Worm (Caenorhabditis elegans) whole organism, young adult: Measurements from ENCODE around the gene Y43F8C.9.

Source experiments
- B0019.2 ChIP-seq: fragments of 200-800 bp; sonication (Bioruptor generic); conservative IDR thresholded peaks from 2 replicates; pipeline ENCODE4 v1.3.6; 2022; ENCODE audit warnings: missing genetic modification reagents, missing genetic modification characterization, missing compliant biosample characterization
- B0035.1 ChIP-seq: sonication (generic microtip); optimal IDR thresholded peaks from 2 replicates; lab custom pipeline; 2016; ENCODE audit warnings: missing genetic modification characterization, mild to moderate bottlenecking, missing compliant biosample characterization, missing genotype, missing genetic modification reagents
- B0261.1 ChIP-seq: sonication (generic microtip); optimal IDR thresholded peaks from 2 replicates; lab custom pipeline; 2016; ENCODE audit warnings: mild to moderate bottlenecking, missing genetic modification characterization, moderate library complexity, missing compliant biosample characterization
- D2030.7 ChIP-seq: fragments of 200-800 bp; sonication (Bioruptor generic); IDR thresholded peaks from 2 replicates; pipeline ENCODE4 v1.3.6; 2022; ENCODE audit warnings: missing genetic modification reagents, missing genetic modification characterization, missing compliant biosample characterization
- F33H1.4 ChIP-seq: fragments of 200-800 bp; sonication (Bioruptor generic); IDR thresholded peaks from 2 replicates; pipeline ENCODE4 v1.3.6; 2022; ENCODE audit warnings: missing genetic modification reagents, missing genetic modification characterization, missing compliant biosample characterization
- F55B11.4 ChIP-seq: sonication (generic microtip); optimal IDR thresholded peaks from 2 replicates; lab custom pipeline; 2016; ENCODE audit warnings: missing compliant biosample characterization, missing genetic modification characterization, borderline replicate concordance; ENCODE audit not compliant: insufficient read depth
- F57A8.1 ChIP-seq: fragments of 200-800 bp; sonication (Bioruptor generic); optimal IDR thresholded peaks from 2 replicates; lab custom pipeline; 2018; ENCODE audit warnings: mild to moderate bottlenecking, missing genetic modification characterization, moderate library complexity, missing compliant biosample characterization
- T26A5.8 ChIP-seq: sonication (generic microtip); optimal IDR thresholded peaks from 2 replicates; lab custom pipeline; 2016; ENCODE audit warnings: missing genetic modification characterization, missing compliant biosample characterization
- Y53G8AR.9 ChIP-seq: fragments of 200-800 bp; sonication (Bioruptor generic); conservative IDR thresholded peaks from 2 replicates; pipeline ENCODE4 v1.3.6; 2022; ENCODE audit warnings: missing genetic modification reagents, missing genetic modification characterization, missing compliant biosample characterization
- Y56A3A.18 ChIP-seq: fragments of 200-800 bp; sonication (Bioruptor generic); IDR thresholded peaks from 2 replicates; pipeline ENCODE4 v1.3.6; 2022; ENCODE audit warnings: missing genetic modification reagents, missing genetic modification characterization, missing compliant biosample characterization
- Y79H2A.3 ChIP-seq: fragments of 200-800 bp; sonication (Bioruptor generic); conservative IDR thresholded peaks from 2 replicates; pipeline ENCODE4 v1.3.6; 2022; ENCODE audit warnings: missing genetic modification reagents, missing genetic modification characterization, missing compliant biosample characterization
- akir-1 ChIP-seq: fragments of 200-800 bp; sonication (Bioruptor generic); optimal IDR thresholded peaks from 2 replicates; lab custom pipeline; 2018; ENCODE audit warnings: mild to moderate bottlenecking, missing genetic modification characterization, moderate library complexity, missing compliant biosample characterization
- aptf-2 ChIP-seq: fragments of 200-800 bp; sonication (Bioruptor generic); conservative IDR thresholded peaks from 2 replicates; pipeline ENCODE4 v1.3.6; 2022; ENCODE audit warnings: missing genetic modification reagents, missing genetic modification characterization, missing compliant biosample characterization
- aptf-3 ChIP-seq: fragments of 200-800 bp; sonication (Bioruptor generic); IDR thresholded peaks from 2 replicates; pipeline ENCODE4 v1.3.6; 2022; ENCODE audit warnings: missing genetic modification characterization, missing compliant biosample characterization
- atf-7 ChIP-seq: sonication (generic microtip); optimal IDR thresholded peaks from 2 replicates; lab custom pipeline; 2017; ENCODE audit warnings: mild to moderate bottlenecking, missing genetic modification characterization, missing compliant biosample characterization
- attf-5 ChIP-seq: fragments of 200-800 bp; sonication (Bioruptor generic); optimal IDR thresholded peaks from 2 replicates; lab custom pipeline; 2018; ENCODE audit warnings: mild to moderate bottlenecking, missing genetic modification characterization, missing compliant biosample characterization
- cebp-2 ChIP-seq: fragments of 200-800 bp; sonication (Bioruptor generic); IDR thresholded peaks from 2 replicates; pipeline ENCODE4 v1.3.6; 2022; ENCODE audit warnings: missing genetic modification characterization, missing compliant biosample characterization
- ceh-100 ChIP-seq: fragments of 200-800 bp; sonication (Bioruptor generic); IDR thresholded peaks from 2 replicates; pipeline ENCODE4 v1.3.6; 2022; ENCODE audit warnings: missing genetic modification reagents, missing genetic modification characterization, missing compliant biosample characterization
- ceh-79 ChIP-seq: sonication (generic microtip); optimal IDR thresholded peaks from 2 replicates; lab custom pipeline; 2017; ENCODE audit warnings: mild to moderate bottlenecking, missing genetic modification characterization, missing compliant biosample characterization
- die-1 ChIP-seq: sonication (generic microtip); optimal IDR thresholded peaks from 2 replicates; lab custom pipeline; 2016; ENCODE audit warnings: missing genotype, mild to moderate bottlenecking, missing genetic modification characterization, missing compliant biosample characterization
- dpl-1 ChIP-seq: fragments of 150-350 bp; optimal IDR thresholded peaks from 2 replicates; lab custom pipeline; 2014; ENCODE audit warnings: missing biosample characterization, missing genetic modification reagents, missing genetic modification characterization
- egrh-3 ChIP-seq: fragments of 200-800 bp; sonication (Bioruptor generic); IDR thresholded peaks from 2 replicates; pipeline ENCODE4 v1.3.6; 2022; ENCODE audit warnings: missing genetic modification reagents, missing genetic modification characterization, missing compliant biosample characterization
- ekl-4 ChIP-seq: fragments of 200-800 bp; sonication (Bioruptor generic); IDR thresholded peaks from 2 replicates; pipeline ENCODE4 v1.3.6; 2022; ENCODE audit warnings: missing genetic modification reagents, missing genetic modification characterization, missing compliant biosample characterization
- him-1 ChIP-seq: sonication (generic microtip); optimal IDR thresholded peaks from 2 replicates; lab custom pipeline; 2016; ENCODE audit warnings: missing genotype, missing genetic modification reagents, missing genetic modification characterization, missing compliant biosample characterization
- hsf-1 ChIP-seq: fragments of 200-800 bp; sonication (Bioruptor generic); IDR thresholded peaks from 2 replicates; pipeline ENCODE4 v1.3.6; 2022; ENCODE audit warnings: missing genetic modification reagents, missing genetic modification characterization, missing compliant biosample characterization
- let-607 ChIP-seq, 2 experiments: fragments of 200-800 bp in 1 of 2; sonication (Bioruptor generic) in 1 of 2; sonication (generic microtip) in 1 of 2; optimal IDR thresholded peaks; 2 replicates each; lab custom pipeline; 2016 to 2018; ENCODE audit warnings: mild to moderate bottlenecking in 2 of 2, missing compliant biosample characterization in 2 of 2, missing genetic modification characterization in 2 of 2, moderate library complexity in 2 of 2, missing genotype in 1 of 2
- lin-26 ChIP-seq: fragments of 200-800 bp; sonication (Bioruptor generic); IDR thresholded peaks from 2 replicates; pipeline ENCODE4 v1.3.6; 2022; ENCODE audit warnings: missing genetic modification reagents, missing genetic modification characterization, missing compliant biosample characterization
- lin-35 ChIP-seq, 3 experiments: fragments of 150-350 bp in 2 of 3; sonication (generic microtip) in 1 of 3; optimal IDR thresholded peaks; 2 replicates each; lab custom pipeline; 2014 to 2018; ENCODE audit warnings: missing biosample characterization in 3 of 3, missing genetic modification characterization in 3 of 3, missing genetic modification reagents in 3 of 3
- lsy-27 ChIP-seq: sonication (generic microtip); optimal IDR thresholded peaks from 2 replicates; lab custom pipeline; 2017; ENCODE audit warnings: missing genetic modification characterization, mild to moderate bottlenecking, missing compliant biosample characterization, antibody characterized with exemption, missing genotype, borderline replicate concordance; ENCODE audit not compliant: insufficient read depth
- madf-3 ChIP-seq: fragments of 200-800 bp; sonication (Bioruptor generic); IDR thresholded peaks from 2 replicates; pipeline ENCODE4 v1.3.6; 2022; ENCODE audit warnings: missing genetic modification reagents, missing genetic modification characterization, missing compliant biosample characterization
- mcd-1 ChIP-seq: fragments of 200-800 bp; sonication (Bioruptor generic); IDR thresholded peaks from 2 replicates; pipeline ENCODE4 v1.3.6; 2022; ENCODE audit warnings: missing genetic modification reagents, missing genetic modification characterization, missing compliant biosample characterization
- mel-28 ChIP-seq: sonication (generic microtip); optimal IDR thresholded peaks from 2 replicates; lab custom pipeline; 2016; ENCODE audit warnings: borderline replicate concordance, mild to moderate bottlenecking, missing genetic modification characterization, missing compliant biosample characterization
- mes-4 ChIP-seq: sonication (generic microtip); optimal IDR thresholded peaks from 2 replicates; lab custom pipeline; 2016; ENCODE audit warnings: missing genotype, missing genetic modification characterization, missing compliant biosample characterization
- mxl-1 ChIP-seq: sonication (generic microtip); optimal IDR thresholded peaks from 2 replicates; lab custom pipeline; 2016; ENCODE audit warnings: missing genetic modification characterization, missing compliant biosample characterization
- nfya-2 ChIP-seq: fragments of 200-800 bp; sonication (Bioruptor generic); IDR thresholded peaks from 2 replicates; pipeline ENCODE4 v1.3.6; 2022; ENCODE audit warnings: missing genetic modification reagents, missing genetic modification characterization, missing compliant biosample characterization
- nhr-120 ChIP-seq: fragments of 200-800 bp; sonication (Bioruptor generic); IDR thresholded peaks from 2 replicates; pipeline ENCODE4 v1.3.6; 2022; ENCODE audit warnings: missing genetic modification characterization, missing compliant biosample characterization
- nhr-179 ChIP-seq: sonication (generic microtip); optimal IDR thresholded peaks from 2 replicates; lab custom pipeline; 2016; ENCODE audit warnings: mild to moderate bottlenecking, missing genetic modification characterization, missing compliant biosample characterization
- rec-8 ChIP-seq, 2 experiments: sonication (generic microtip); optimal IDR thresholded peaks; 2 replicates each; lab custom pipeline; 2016; ENCODE audit warnings: mild to moderate bottlenecking in 2 of 2, missing genetic modification characterization in 2 of 2, missing genetic modification reagents in 2 of 2, missing genotype in 2 of 2, missing biosample characterization in 1 of 2, missing compliant biosample characterization in 1 of 2, moderate library complexity in 1 of 2
- snpc-1.3 ChIP-seq: sonication (generic microtip); optimal IDR thresholded peaks from 2 replicates; lab custom pipeline; 2017; ENCODE audit warnings: missing genetic modification characterization, mild to moderate bottlenecking, missing compliant biosample characterization, antibody characterized with exemption, moderate library complexity, missing genotype, missing genetic modification reagents; ENCODE audit not compliant: insufficient read depth
- somi-1 ChIP-seq: fragments of 200-800 bp; sonication (Bioruptor generic); optimal IDR thresholded peaks from 2 replicates; lab custom pipeline; 2018; ENCODE audit warnings: mild to moderate bottlenecking, missing genetic modification characterization, missing compliant biosample characterization
- tbp1 ChIP-seq: fragments of 200-800 bp; sonication (Bioruptor generic); optimal IDR thresholded peaks from 2 replicates; lab custom pipeline; 2018; ENCODE audit warnings: mild to moderate bottlenecking, missing genetic modification characterization, missing compliant biosample characterization
- unc-130 ChIP-seq: sonication (generic microtip); optimal IDR thresholded peaks from 2 replicates; lab custom pipeline; 2016; ENCODE audit warnings: missing genetic modification reagents, missing genetic modification characterization, missing compliant biosample characterization
- ztf-22 ChIP-seq: fragments of 200-800 bp; sonication (Bioruptor generic); optimal IDR thresholded peaks from 2 replicates; lab custom pipeline; 2018; ENCODE audit warnings: mild to moderate bottlenecking, missing genetic modification characterization, moderate library complexity, missing compliant biosample characterization
- ztf-25 ChIP-seq: fragments of 200-800 bp; sonication (Bioruptor generic); IDR thresholded peaks from 2 replicates; pipeline ENCODE4 v1.3.6; 2022; ENCODE audit warnings: missing genetic modification reagents, missing genetic modification characterization, missing compliant biosample characterization
- ztf-6 ChIP-seq: fragments of 200-800 bp; sonication (Bioruptor generic); IDR thresholded peaks from 2 replicates; pipeline ENCODE4 v1.3.6; 2022; ENCODE audit warnings: missing genetic modification reagents, missing genetic modification characterization, missing compliant biosample characterization

Gene Y43F8C.9

ce11 chrV:19673298-19673903 is 27.5 kb downstream of the Y43F8C.9 start (continued):
- TF ChIP-seq ceh-79 = no peak
- TF ChIP-seq B0261.1 = no peak
- no peak for TF ChIP-seq him-1 (tag; lab: Kevin White, UChicago)
- TF ChIP-seq hsf-1 (GFP tag; lab: Robert Waterston, UW) = no peak
- TF ChIP-seq lin-35 (GFP tag; optimal IDR thresholded peaks at IDR 0.05; lab: Kevin White, UChicago) = no peak
- TF ChIP-seq tbp1 = no peak
- TF ChIP-seq D2030.7 = peak; percentile 64
- peak; percentile 29; the same call in 1 of the 2 replicates for TF ChIP-seq F33H1.4
- no peak for TF ChIP-seq mes-4 (tag; lab: Kevin White, UChicago)
- TF ChIP-seq T26A5.8 (tag; lab: Kevin White, UChicago) = no peak
- TF ChIP-seq cebp-2 (GFP tag; lab: Robert Waterston, UW) = no peak
- no peak for TF ChIP-seq let-607 (tag; optimal IDR thresholded peaks at IDR 0.05; lab: Kevin White, UChicago)
- TF ChIP-seq mel-28 (tag; lab: Kevin White, UChicago) = no peak
- TF ChIP-seq akir-1 (GFP tag; lab: Kevin White, UChicago) = no peak
- no peak for TF ChIP-seq F55B11.4 (tag; lab: Kevin White, UChicago)
- TF ChIP-seq Y53G8AR.9 (GFP tag; lab: Robert Waterston, UW) = no peak
- no peak for TF ChIP-seq somi-1
- no peak for TF ChIP-seq unc-130 (GFP tag; lab: Kevin White, UChicago)
- no peak for TF ChIP-seq rec-8 (tag; optimal IDR thresholded peaks at IDR 0.05; lab: Kevin White, UChicago)
- no peak for TF ChIP-seq mxl-1
- peak; percentile 63 for TF ChIP-seq dpl-1 (GFP tag; lab: Kevin White, UChicago)
- no peak for TF ChIP-seq aptf-3 (GFP tag; lab: Robert Waterston, UW)
- no peak for TF ChIP-seq atf-7 (tag; lab: Kevin White, UChicago)
- no peak for TF ChIP-seq F57A8.1 (GFP tag; lab: Kevin White, UChicago)
- TF ChIP-seq aptf-2 = no peak
- no peak for TF ChIP-seq madf-3 (GFP tag; lab: Robert Waterston, UW)
- no peak for TF ChIP-seq lsy-27
- TF ChIP-seq die-1 (tag; lab: Kevin White, UChicago) = no peak
- no peak for TF ChIP-seq nhr-179 (tag; lab: Kevin White, UChicago)
- no peak for TF ChIP-seq ztf-25 (GFP tag; lab: Robert Waterston, UW)
- TF ChIP-seq Y79H2A.3 (GFP tag; lab: Robert Waterston, UW) = no peak
- TF ChIP-seq ztf-6 (GFP tag; lab: Robert Waterston, UW) = no peak
- TF ChIP-seq egrh-3 = no peak
- no peak for TF ChIP-seq lin-26 (GFP tag; lab: Robert Waterston, UW)
- no peak for TF ChIP-seq nhr-120 (GFP tag; lab: Robert Waterston, UW)
- no peak for TF ChIP-seq attf-5 (GFP tag; lab: Kevin White, UChicago)
- no peak for TF ChIP-seq Y56A3A.18 (GFP tag; lab: Robert Waterston, UW)
- no peak for TF ChIP-seq ekl-4 (GFP tag; lab: Robert Waterston, UW)

ce11 chrV:19674543-19674942 is 28.6 kb downstream of the Y43F8C.9 start, which contains the start of gene mrp-7:
Gene mrp-7 (plus strand): TSS chrV:19674843.
- TF ChIP-seq ztf-25 (GFP tag; lab: Robert Waterston, UW) (no peak), snpc-1.3 (no peak), ztf-22 (no peak), aptf-2 (no peak), nfya-2 (GFP tag; lab: Robert Waterston, UW) (no peak), ceh-100 (GFP tag; lab: Robert Waterston, UW) (no peak), lin-35 (GFP tag; optimal IDR thresholded peaks at IDR 0.05; lab: Kevin White, UChicago) (no peak), B0035.1 (no peak), B0019.2 (no peak), mcd-1 (GFP tag; lab: Robert Waterston, UW) (no peak)
